Worm (Caenorhabditis elegans) whole organism, L1 larva: Measurements from ENCODE around the gene mrp-2.
A peak's percentile ranks its signal among the peaks of the same experiment; 100 is the strongest.

Source experiments
- C04F5.9 ChIP-seq: sonication (generic microtip); optimal IDR thresholded peaks from 2 replicates; lab custom pipeline; 2016; ENCODE audit warnings: missing genetic modification characterization, missing compliant biosample characterization
- C16A3.4 ChIP-seq: fragments of 150-350 bp; optimal IDR thresholded peaks from 2 replicates; lab custom pipeline; 2014; ENCODE audit warnings: missing biosample characterization, missing genetic modification characterization
- F16B12.6 ChIP-seq: fragments of 150-350 bp; optimal IDR thresholded peaks from 2 replicates; lab custom pipeline; 2014; ENCODE audit warnings: missing biosample characterization, missing genetic modification characterization
- Y116A8C.19 ChIP-seq: sonication (generic microtip); optimal IDR thresholded peaks from 2 replicates; lab custom pipeline; 2016; ENCODE audit warnings: missing compliant biosample characterization, missing genetic modification characterization, borderline replicate concordance
- alr-1 ChIP-seq: fragments of 200-800 bp; sonication (Bioruptor generic); optimal IDR thresholded peaks from 2 replicates; lab custom pipeline; 2018; ENCODE audit warnings: borderline replicate concordance, mild to moderate bottlenecking, missing genetic modification characterization, missing compliant biosample characterization
- aly-2 ChIP-seq: fragments of 150-350 bp; optimal IDR thresholded peaks from 2 replicates; lab custom pipeline; 2014; ENCODE audit warnings: missing biosample characterization, missing genetic modification characterization
- blmp-1 ChIP-seq: fragments of 150-350 bp; optimal IDR thresholded peaks from 2 replicates; lab custom pipeline; 2014; ENCODE audit warnings: missing biosample characterization, missing genetic modification characterization
- ceh-8 ChIP-seq: fragments of 200-800 bp; sonication (Bioruptor generic); optimal IDR thresholded peaks from 2 replicates; lab custom pipeline; 2018; ENCODE audit warnings: mild to moderate bottlenecking, missing genetic modification characterization, moderate library complexity, missing compliant biosample characterization
- ceh-82 ChIP-seq, 3 experiments: fragments of 150-350 bp in 1 of 3; sonication (generic microtip) in 2 of 3; optimal IDR thresholded peaks; 2 replicates each; lab custom pipeline; 2014 to 2017; ENCODE audit warnings: missing biosample characterization in 3 of 3, missing genetic modification characterization in 3 of 3
- ceh-90 ChIP-seq: sonication (generic microtip); optimal IDR thresholded peaks from 2 replicates; lab custom pipeline; 2016; ENCODE audit warnings: missing genetic modification characterization, missing compliant biosample characterization
- dpl-1 ChIP-seq, 3 experiments: fragments of 150-350 bp in 2 of 3; sonication (generic microtip) in 1 of 3; optimal IDR thresholded peaks; 2 replicates each; lab custom pipeline; 2014 to 2017; ENCODE audit warnings: missing biosample characterization in 3 of 3, missing genetic modification characterization in 3 of 3, missing genetic modification reagents in 3 of 3
- efl-1 ChIP-seq, 4 experiments: fragments of 150-350 bp; optimal IDR thresholded peaks in 3 of 4; peaks in 1 of 4; 1 replicate in 1 of 4; 2 replicates in 3 of 4; lab custom pipeline; 2014; ENCODE audit warnings: missing biosample characterization in 2 of 4, missing genetic modification characterization in 2 of 4, missing genetic modification reagents in 2 of 4
- efl-3 ChIP-seq: fragments of 200-800 bp; sonication (Bioruptor generic); optimal IDR thresholded peaks from 2 replicates; lab custom pipeline; 2018; ENCODE audit warnings: mild to moderate bottlenecking, missing genetic modification characterization, missing compliant biosample characterization
- egl-13 ChIP-seq: sonication (generic microtip); optimal IDR thresholded peaks from 2 replicates; lab custom pipeline; 2016; ENCODE audit warnings: missing genotype, missing genetic modification reagents, missing genetic modification characterization, missing compliant biosample characterization
- egl-27 ChIP-seq, 2 experiments: fragments of 150-350 bp in 1 of 2; sonication (generic microtip); optimal IDR thresholded peaks; 3 replicates each; lab custom pipeline; 2017 to 2018; ENCODE audit warnings: missing biosample characterization in 2 of 2, missing genetic modification characterization in 2 of 2, missing genetic modification reagents in 2 of 2
- elt-3 ChIP-seq, 6 experiments: fragments of 150-350 bp in 1 of 6; sonication (generic microtip); optimal IDR thresholded peaks; 2 replicates each; lab custom pipeline; 2017 to 2018; ENCODE audit warnings: missing biosample characterization in 6 of 6, missing genetic modification characterization in 6 of 6, inconsistent platforms in 1 of 6
- ets-5 ChIP-seq: fragments of 200-800 bp; sonication (Bioruptor generic); IDR thresholded peaks from 2 replicates; pipeline ENCODE4 v1.3.6; 2022; ENCODE audit warnings: missing genetic modification characterization, missing compliant biosample characterization
- fkh-10 ChIP-seq: sonication (generic microtip); optimal IDR thresholded peaks from 2 replicates; lab custom pipeline; 2017; ENCODE audit warnings: missing biosample characterization, missing genetic modification reagents, missing genetic modification characterization
- fkh-4 ChIP-seq: sonication (generic microtip); optimal IDR thresholded peaks from 2 replicates; lab custom pipeline; 2016; ENCODE audit warnings: missing compliant biosample characterization, missing genetic modification characterization, borderline replicate concordance
- fos-1 ChIP-seq: fragments of 150-350 bp; optimal IDR thresholded peaks from 2 replicates; lab custom pipeline; 2014; ENCODE audit warnings: missing biosample characterization, missing genetic modification characterization
- grh-1 ChIP-seq: fragments of 200-800 bp; sonication (Bioruptor generic); IDR thresholded peaks from 2 replicates; pipeline ENCODE4 v1.3.6; 2022; ENCODE audit warnings: missing genetic modification reagents, missing genetic modification characterization, missing compliant biosample characterization
- isw-1 ChIP-seq: fragments of 200-800 bp; sonication (Bioruptor generic); IDR thresholded peaks from 2 replicates; pipeline ENCODE4 v1.3.6; 2022; ENCODE audit warnings: missing genetic modification characterization, missing compliant biosample characterization
- lin-13 ChIP-seq: fragments of 150-350 bp; optimal IDR thresholded peaks from 2 replicates; lab custom pipeline; 2014; ENCODE audit warnings: missing biosample characterization, missing genetic modification reagents, missing genetic modification characterization
- lin-15B ChIP-seq: fragments of 150-350 bp; sonication (generic microtip); optimal IDR thresholded peaks from 3 replicates; lab custom pipeline; 2014; ENCODE audit warnings: missing biosample characterization, missing genetic modification characterization
- lir-3 ChIP-seq: sonication (generic microtip); optimal IDR thresholded peaks from 2 replicates; lab custom pipeline; 2016; ENCODE audit warnings: mild to moderate bottlenecking, missing genetic modification characterization, moderate library complexity, missing compliant biosample characterization; ENCODE audit not compliant: poor library complexity
- mep-1 ChIP-seq: fragments of 150-350 bp; optimal IDR thresholded peaks from 2 replicates; lab custom pipeline; 2014; ENCODE audit warnings: missing biosample characterization, missing genetic modification characterization
- nhr-20 ChIP-seq: sonication (generic microtip); optimal IDR thresholded peaks from 2 replicates; lab custom pipeline; 2016; ENCODE audit warnings: mild to moderate bottlenecking, missing genetic modification characterization, missing compliant biosample characterization
- nhr-237 ChIP-seq: fragments of 150-350 bp; optimal IDR thresholded peaks from 2 replicates; lab custom pipeline; 2014; ENCODE audit warnings: missing biosample characterization, missing genetic modification characterization
- nhr-71 ChIP-seq: sonication (generic microtip); optimal IDR thresholded peaks from 2 replicates; lab custom pipeline; 2016; ENCODE audit warnings: mild to moderate bottlenecking, missing genetic modification characterization, moderate library complexity, missing compliant biosample characterization
- nhr-77 ChIP-seq: fragments of 150-350 bp; optimal IDR thresholded peaks from 2 replicates; lab custom pipeline; 2014; ENCODE audit warnings: missing biosample characterization, missing genetic modification characterization
- nhr-84 ChIP-seq: sonication (generic microtip); optimal IDR thresholded peaks from 2 replicates; lab custom pipeline; 2017; ENCODE audit warnings: missing biosample characterization, missing genetic modification characterization
- nhr-85 ChIP-seq: sonication (generic microtip); peaks from one replicate; lab custom pipeline; 2016; ENCODE audit warnings: missing genetic modification characterization, inconsistent platforms, missing compliant biosample characterization
- pax-3 ChIP-seq: fragments of 200-800 bp; sonication (Bioruptor generic); optimal IDR thresholded peaks from 2 replicates; lab custom pipeline; 2018; ENCODE audit warnings: mild to moderate bottlenecking, missing genetic modification characterization, moderate library complexity, missing compliant biosample characterization
- rnt-1 ChIP-seq: sonication (generic microtip); optimal IDR thresholded peaks from 2 replicates; lab custom pipeline; 2016; ENCODE audit warnings: mild to moderate bottlenecking, missing genetic modification characterization, moderate library complexity, missing compliant biosample characterization
- skn-1 ChIP-seq: fragments of 150-350 bp; optimal IDR thresholded peaks from 2 replicates; lab custom pipeline; 2014; ENCODE audit warnings: missing biosample characterization, missing genetic modification characterization
- sup-37 ChIP-seq: fragments of 200-800 bp; sonication (Bioruptor generic); optimal IDR thresholded peaks from 2 replicates; lab custom pipeline; 2018; ENCODE audit warnings: mild to moderate bottlenecking, missing genetic modification characterization, missing compliant biosample characterization
- swsn-7 ChIP-seq: sonication (generic microtip); optimal IDR thresholded peaks from 2 replicates; lab custom pipeline; 2016; ENCODE audit warnings: missing genetic modification characterization, missing compliant biosample characterization
- tlp-1 ChIP-seq: fragments of 150-350 bp; optimal IDR thresholded peaks from 2 replicates; lab custom pipeline; 2014; ENCODE audit warnings: missing biosample characterization, missing genetic modification characterization
- unc-130 ChIP-seq: fragments of 150-350 bp; optimal IDR thresholded peaks from 2 replicates; lab custom pipeline; 2017; ENCODE audit warnings: missing biosample characterization, missing genetic modification characterization, inconsistent platforms
- unc-98 ChIP-seq: fragments of 200-800 bp; sonication (Bioruptor generic); IDR thresholded peaks from 2 replicates; pipeline ENCODE4 v1.3.6; 2022; ENCODE audit warnings: missing genetic modification characterization, missing compliant biosample characterization
- zag-1 ChIP-seq: fragments of 150-350 bp; optimal IDR thresholded peaks from 2 replicates; lab custom pipeline; 2014; ENCODE audit warnings: missing biosample characterization, missing genetic modification characterization
- ztf-11 ChIP-seq, 2 experiments: sonication (generic microtip); optimal IDR thresholded peaks; 2 replicates each; lab custom pipeline; 2016 to 2017; ENCODE audit warnings: missing genetic modification characterization in 2 of 2, missing biosample characterization in 1 of 2, missing compliant biosample characterization in 1 of 2
- ztf-4 ChIP-seq: fragments of 150-350 bp; optimal IDR thresholded peaks from 2 replicates; lab custom pipeline; 2014; ENCODE audit warnings: missing biosample characterization, missing genetic modification characterization

mrp-2 gene

ce11 chrX:593245-593733 lies 20.8 kb upstream of the mrp-2 start (continued):
- TF ChIP-seq lin-15B, result no peak
- 0 out of 2 replicates have a peak, but pooled peaks have one; percentile 21 for TF ChIP-seq grh-1 (GFP tag; lab: Robert Waterston, UW)
- peak; percentile 56 for TF ChIP-seq zag-1 (tag; lab: Kevin White, UChicago)
- peak; percentile 44 for TF ChIP-seq aly-2
- TF ChIP-seq efl-3 (GFP tag; lab: Kevin White, UChicago), result no peak
- peak; percentile 86 for TF ChIP-seq fkh-10 (GFP tag; lab: Kevin White, UChicago)
- TF ChIP-seq nhr-77 (tag; lab: Kevin White, UChicago), result peak; percentile 80
- TF ChIP-seq ztf-4 (tag; lab: Kevin White, UChicago), result peak; percentile 68
- TF ChIP-seq egl-13, result peak; percentile 85
- TF ChIP-seq nhr-71 (tag; lab: Kevin White, UChicago), result peak; percentile 90
- peak; percentile 38 for TF ChIP-seq unc-130 (tag; lab: Kevin White, UChicago)
- peak; percentile 65 for TF ChIP-seq mep-1 (tag; lab: Kevin White, UChicago)
- TF ChIP-seq rnt-1 (tag; lab: Kevin White, UChicago), result peak; percentile 69
- peak; percentile 87 for TF ChIP-seq nhr-20 (tag; lab: Kevin White, UChicago)
- peak; percentile 23 for TF ChIP-seq Y116A8C.19 (tag; lab: Kevin White, UChicago)
- TF ChIP-seq fkh-4 (tag; lab: Kevin White, UChicago), result no peak
- TF ChIP-seq isw-1 (GFP tag; lab: Robert Waterston, UW), result peak; percentile 68
- peak; percentile 24 to 36 (median 28) for TF ChIP-seq dpl-1 (GFP tag; optimal IDR thresholded peaks at IDR 0.05; lab: Kevin White, UChicago)
- TF ChIP-seq nhr-85 (tag; lab: Kevin White, UChicago), result peak; percentile 69
- no peak for TF ChIP-seq unc-98
- TF ChIP-seq nhr-84 (tag; lab: Kevin White, UChicago), result no peak
- no peak for TF ChIP-seq tlp-1
- peak; percentile 49 for TF ChIP-seq pax-3 (tag; lab: Kevin White, UChicago)
- peak; percentile 77 for TF ChIP-seq nhr-237 (tag; lab: Kevin White, UChicago)
- TF ChIP-seq fos-1 (tag; lab: Kevin White, UChicago), result peak; percentile 70
- peak; percentile 52 for TF ChIP-seq blmp-1
- TF ChIP-seq C16A3.4 (tag; lab: Kevin White, UChicago), result peak; percentile 88
- TF ChIP-seq egl-27 (tag; optimal IDR thresholded peaks at IDR 0.05; lab: Kevin White, UChicago), result peak; percentile 45 to 81
- TF ChIP-seq swsn-7 (tag; lab: Kevin White, UChicago), result peak; percentile 90
- peak in 1 of 2 experiments; percentile 78 for TF ChIP-seq ztf-11 (tag; optimal IDR thresholded peaks at IDR 0.05; lab: Kevin White, UChicago)
- TF ChIP-seq ets-5 (GFP tag; lab: Robert Waterston, UW), result no peak
- TF ChIP-seq lir-3 (tag; lab: Kevin White, UChicago), result peak; percentile 59
- peak in 1 of 6 experiments; percentile 45 for TF ChIP-seq elt-3 (tag; optimal IDR thresholded peaks at IDR 0.05; lab: Kevin White, UChicago)

- no peak for TF ChIP-seq F16B12.6 (tag; lab: Kevin White, UChicago)
- TF ChIP-seq sup-37 (GFP tag; lab: Kevin White, UChicago), result no peak
- TF ChIP-seq ceh-82 (tag; optimal IDR thresholded peaks at IDR 0.05; lab: Kevin White, UChicago), result no peak
- no peak for TF ChIP-seq ceh-90
- TF ChIP-seq isw-1 (GFP tag; lab: Robert Waterston, UW), result no peak
- TF ChIP-seq egl-13, result no peak
- TF ChIP-seq skn-1, result peak; percentile 97
- TF ChIP-seq lin-15B, result no peak
- no peak for TF ChIP-seq fkh-10 (GFP tag; lab: Kevin White, UChicago)
- no peak for TF ChIP-seq swsn-7 (tag; lab: Kevin White, UChicago)
- TF ChIP-seq lin-13 (GFP tag; lab: Kevin White, UChicago), result no peak
- TF ChIP-seq C04F5.9, result no peak
- no peak for TF ChIP-seq lir-3 (tag; lab: Kevin White, UChicago)
- TF ChIP-seq nhr-84 (tag; lab: Kevin White, UChicago), result no peak
- peak; percentile 40 for TF ChIP-seq nhr-85 (tag; lab: Kevin White, UChicago)
- no peak for TF ChIP-seq nhr-237 (tag; lab: Kevin White, UChicago)
- TF ChIP-seq ceh-8 (GFP tag; lab: Kevin White, UChicago), result no peak
- TF ChIP-seq egl-27 (tag; optimal IDR thresholded peaks at IDR 0.05; lab: Kevin White, UChicago), result no peak
- TF ChIP-seq aly-2, result no peak
- no peak for TF ChIP-seq efl-1 (optimal IDR thresholded peaks at IDR 0.05; lab: Kevin White, UChicago)
- peak in 1 of 2 experiments; percentile 19 for TF ChIP-seq efl-1 (GFP tag; optimal IDR thresholded peaks at IDR 0.05 in 1 of 2; lab: Kevin White, UChicago)
- TF ChIP-seq alr-1 (tag; lab: Kevin White, UChicago), result no peak
Observed at ce11 chrX:591056-591455, 18.6 kb upstream of the mrp-2 start.
